Fruit fly (Drosophila melanogaster) whole organism, embryonic: ENCODE results near the gene CG43731.
A peak's percentile ranks its signal among the peaks of the same experiment; 100 is the strongest.

ENCODE experiments used
- Atf3 ChIP-seq: fragments of 200-800 bp; sonication (Bioruptor generic); optimal IDR thresholded peaks from 3 replicates; lab custom pipeline; 2016; ENCODE audit warnings: missing biosample characterization, missing genetic modification characterization
- BEAF-32 ChIP-seq: fragments of 200-800 bp; sonication (Bioruptor generic); optimal IDR thresholded peaks from 3 replicates; lab custom pipeline; 2017; ENCODE audit warnings: missing biosample characterization, missing genetic modification characterization, mild to moderate bottlenecking, moderate library complexity, missing genetic modification reagents
- CG10565 ChIP-seq: fragments of 200-800 bp; sonication (Bioruptor generic); optimal IDR thresholded peaks from 3 replicates; lab custom pipeline; 2016; ENCODE audit warnings: missing biosample characterization, mild to moderate bottlenecking, missing genetic modification characterization
- CG11247 ChIP-seq: fragments of 200-800 bp; sonication (Bioruptor generic); IDR thresholded peaks from 2 replicates; pipeline ENCODE4 v1.3.6; 2022; ENCODE audit warnings: missing biosample characterization, missing genetic modification characterization
- CG11504 ChIP-seq: fragments of 200-800 bp; sonication (Bioruptor generic); optimal IDR thresholded peaks from 3 replicates; lab custom pipeline; 2019; ENCODE audit warnings: missing biosample characterization, mild to moderate bottlenecking, missing genetic modification characterization, moderate library complexity
- CG11723 ChIP-seq: fragments of 200-800 bp; sonication (Bioruptor generic); optimal IDR thresholded peaks from 2 replicates; lab custom pipeline; 2017; ENCODE audit warnings: missing biosample characterization, mild to moderate bottlenecking, missing genetic modification characterization
- CG14710 ChIP-seq: fragments of 200-800 bp; sonication (Bioruptor generic); optimal IDR thresholded peaks from 3 replicates; lab custom pipeline; 2019; ENCODE audit warnings: missing biosample characterization, mild to moderate bottlenecking, missing genetic modification characterization, moderate library complexity
- CG15514 ChIP-seq: fragments of 200-800 bp; sonication (Bioruptor generic); optimal IDR thresholded peaks from 3 replicates; lab custom pipeline; 2017; ENCODE audit warnings: missing biosample characterization, missing genetic modification characterization, mild to moderate bottlenecking, moderate library complexity, missing genetic modification reagents
- CG2116 ChIP-seq: fragments of 200-800 bp; sonication (Bioruptor generic); optimal IDR thresholded peaks from 3 replicates; lab custom pipeline; 2018; ENCODE audit warnings: missing biosample characterization, mild to moderate bottlenecking, missing genetic modification characterization
- CG2712 ChIP-seq: fragments of 200-800 bp; optimal IDR thresholded peaks from 3 replicates; lab custom pipeline; 2019; ENCODE audit warnings: missing biosample characterization, mild to moderate bottlenecking, missing genetic modification characterization, moderate library complexity
- CG34224 ChIP-seq: fragments of 200-800 bp; sonication (Bioruptor generic); IDR thresholded peaks from 3 replicates; pipeline ENCODE4 v1.3.6; 2022; ENCODE audit warnings: missing biosample characterization, missing genetic modification characterization; ENCODE audit not compliant: partially characterized antibody
- CG4404 ChIP-seq: fragments of 200-800 bp; sonication (Bioruptor generic); IDR thresholded peaks from 2 replicates; pipeline ENCODE4 v1.3.6; 2022; ENCODE audit warnings: missing biosample characterization, missing genetic modification characterization
- CG7963 ChIP-seq: fragments of 200-800 bp; sonication (Bioruptor generic); IDR thresholded peaks from 3 replicates; pipeline ENCODE4 v1.3.6; 2022; ENCODE audit warnings: missing biosample characterization, missing genetic modification characterization; ENCODE audit not compliant: partially characterized antibody
- CrebB ChIP-seq: fragments of 200-800 bp; sonication (Bioruptor generic); optimal IDR thresholded peaks from 3 replicates; lab custom pipeline; 2018; ENCODE audit warnings: missing biosample characterization, mild to moderate bottlenecking, missing genetic modification characterization
- Dll ChIP-seq: fragments of 200-800 bp; sonication (Bioruptor generic); IDR thresholded peaks from 4 replicates; pipeline ENCODE4 v1.3.6; 2022; ENCODE audit warnings: missing biosample characterization, missing genetic modification characterization; ENCODE audit not compliant: partially characterized antibody
- Dp ChIP-seq: fragments of 200-800 bp; sonication (Bioruptor generic); optimal IDR thresholded peaks from 2 replicates; lab custom pipeline; 2018; ENCODE audit warnings: missing biosample characterization, mild to moderate bottlenecking, missing genetic modification characterization, moderate library complexity
- Dref ChIP-seq: fragments of 200-800 bp; sonication (Bioruptor generic); IDR thresholded peaks from 2 replicates; pipeline ENCODE4 v1.3.6; 2022; ENCODE audit warnings: missing biosample characterization, missing genetic modification characterization
- Eip74EF ChIP-seq, 2 experiments: fragments of 200-800 bp in 1 of 2; fragments of >200 bp in 1 of 2; sonication (Bioruptor generic) in 1 of 2; optimal IDR thresholded peaks; 2 replicates each; lab custom pipeline; 2017 to 2019; ENCODE audit warnings: missing biosample characterization in 2 of 2, missing genetic modification characterization in 2 of 2, mild to moderate bottlenecking in 1 of 2, moderate library complexity in 1 of 2
- Gsc ChIP-seq: fragments of 200-800 bp; sonication (Bioruptor generic); IDR thresholded peaks from 2 replicates; pipeline ENCODE4 v1.3.6; 2022; ENCODE audit warnings: missing biosample characterization, missing genetic modification characterization
- HLH4C ChIP-seq: fragments of 200-800 bp; sonication (Bioruptor generic); IDR thresholded peaks from 3 replicates; pipeline ENCODE4 v1.3.6; 2022; ENCODE audit warnings: missing biosample characterization, missing genetic modification characterization; ENCODE audit not compliant: partially characterized antibody
- MBD-R2 ChIP-seq: fragments of 200-800 bp; sonication (Bioruptor generic); IDR thresholded peaks from 2 replicates; pipeline ENCODE4 v1.3.6; 2022; ENCODE audit warnings: missing biosample characterization, missing genetic modification characterization
- MESR4 ChIP-seq: fragments of 200-800 bp; sonication (Bioruptor generic); optimal IDR thresholded peaks from 2 replicates; lab custom pipeline; 2018; ENCODE audit warnings: missing biosample characterization, mild to moderate bottlenecking, missing genetic modification characterization, moderate library complexity
- Med ChIP-seq: fragments of 200-800 bp; sonication (Bioruptor generic); peaks from one replicate; lab custom pipeline; 2016; ENCODE audit warnings: missing biosample characterization, missing genetic modification characterization, mild to moderate bottlenecking, inconsistent platforms, moderate library complexity
- Nf-YB ChIP-seq: fragments of 200-800 bp; sonication (Bioruptor generic); optimal IDR thresholded peaks from 3 replicates; lab custom pipeline; 2019; ENCODE audit warnings: missing biosample characterization, mild to moderate bottlenecking, missing genetic modification characterization, moderate library complexity
- NfI ChIP-seq: fragments of 200-800 bp; sonication (Bioruptor generic); optimal IDR thresholded peaks from 3 replicates; lab custom pipeline; 2018; ENCODE audit warnings: missing biosample characterization, mild to moderate bottlenecking, missing genetic modification characterization, moderate library complexity
- Opbp ChIP-seq: fragments of 200-800 bp; sonication (Bioruptor generic); IDR thresholded peaks from 3 replicates; pipeline ENCODE4 v1.3.6; 2022; ENCODE audit warnings: missing biosample characterization, missing genetic modification characterization; ENCODE audit not compliant: partially characterized antibody
- Sry-δ ChIP-seq: fragments of 200-800 bp; sonication (Bioruptor generic); optimal IDR thresholded peaks from 2 replicates; lab custom pipeline; 2016; ENCODE audit warnings: missing biosample characterization, missing genetic modification characterization
- ato ChIP-seq: fragments of 200-800 bp; sonication (Bioruptor generic); IDR thresholded peaks from 2 replicates; pipeline ENCODE4 v1.3.6; 2022; ENCODE audit warnings: missing biosample characterization, missing genetic modification characterization; ENCODE audit not compliant: partially characterized antibody
- bbx ChIP-seq: fragments of 200-800 bp; sonication (Bioruptor generic); IDR thresholded peaks from 2 replicates; pipeline ENCODE4 v1.3.6; 2022; ENCODE audit warnings: missing biosample characterization, missing genetic modification characterization; ENCODE audit not compliant: partially characterized antibody
- bsh ChIP-seq, 2 experiments: fragments of 200-800 bp; sonication (Bioruptor generic); optimal IDR thresholded peaks; 2 replicates each; lab custom pipeline; 2017 to 2018; ENCODE audit warnings: mild to moderate bottlenecking in 2 of 2, missing biosample characterization in 2 of 2, missing genetic modification characterization in 2 of 2, moderate library complexity in 1 of 2
- chm ChIP-seq: fragments of 200-800 bp; sonication (Bioruptor generic); IDR thresholded peaks from 2 replicates; pipeline ENCODE4 v1.3.6; 2022; ENCODE audit warnings: missing biosample characterization, missing genetic modification characterization
- ci ChIP-seq: fragments of 200-800 bp; sonication (Bioruptor generic); IDR thresholded peaks from 3 replicates; pipeline ENCODE4 v1.3.6; 2022; ENCODE audit warnings: missing biosample characterization, missing genetic modification characterization
- crp ChIP-seq, 2 experiments: fragments of 200-800 bp; sonication (Bioruptor generic); optimal IDR thresholded peaks; 2 replicates in 1 of 2; 3 replicates in 1 of 2; lab custom pipeline; 2017; ENCODE audit warnings: missing biosample characterization in 2 of 2, missing genetic modification characterization in 2 of 2, mild to moderate bottlenecking in 1 of 2, moderate library complexity in 1 of 2
- grn ChIP-seq: fragments of 200-800 bp; sonication (Bioruptor generic); optimal IDR thresholded peaks from 3 replicates; lab custom pipeline; 2017; ENCODE audit warnings: missing biosample characterization, missing genetic modification characterization
- h ChIP-seq: fragments of >200 bp; optimal IDR thresholded peaks from 2 replicates; lab custom pipeline; 2017
- hb ChIP-seq: fragments of 200-800 bp; sonication (Bioruptor generic); IDR thresholded peaks from 3 replicates; pipeline ENCODE4 v1.3.6; 2022; ENCODE audit warnings: missing biosample characterization, missing genetic modification characterization; ENCODE audit not compliant: partially characterized antibody
- hbn ChIP-seq: fragments of 200-800 bp; sonication (Bioruptor generic); IDR thresholded peaks from 2 replicates; pipeline ENCODE4 v1.3.6; 2022; ENCODE audit warnings: missing biosample characterization, missing genetic modification characterization; ENCODE audit not compliant: partially characterized antibody
- hkb ChIP-seq, 2 experiments: fragments of 200-800 bp in 1 of 2; fragments of >200 bp in 1 of 2; sonication (Bioruptor generic) in 1 of 2; IDR thresholded peaks in 1 of 2; optimal IDR thresholded peaks in 1 of 2; 2 replicates each; pipeline versions ENCODE4 v1.3.6 to Lab custom; 2017 to 2022; ENCODE audit warnings: missing biosample characterization in 1 of 2, missing genetic modification characterization in 1 of 2
- lola ChIP-seq, 3 experiments: fragments of >200 bp in 2 of 3; fragments of 200-800 bp in 1 of 3; sonication (Bioruptor generic) in 1 of 3; optimal IDR thresholded peaks; 2 replicates each; lab custom pipeline; 2017 to 2019; ENCODE audit warnings: missing biosample characterization in 3 of 3, missing genetic modification characterization in 3 of 3, mild to moderate bottlenecking in 1 of 3, moderate library complexity in 1 of 3
- luna ChIP-seq: fragments of 200-800 bp; sonication (Bioruptor generic); optimal IDR thresholded peaks from 2 replicates; lab custom pipeline; 2016; ENCODE audit warnings: missing biosample characterization, missing genetic modification characterization
- nerfin-2 ChIP-seq: fragments of 200-800 bp; sonication (Bioruptor generic); IDR thresholded peaks from 2 replicates; pipeline ENCODE4 v1.3.6; 2022; ENCODE audit warnings: missing biosample characterization, missing genetic modification characterization; ENCODE audit not compliant: partially characterized antibody
- row ChIP-seq: fragments of 200-800 bp; sonication (Bioruptor generic); IDR thresholded peaks from 3 replicates; pipeline ENCODE4 v1.3.6; 2022; ENCODE audit warnings: missing biosample characterization, missing genetic modification characterization
- sisA ChIP-seq: fragments of 200-800 bp; sonication (Bioruptor generic); IDR thresholded peaks from 2 replicates; pipeline ENCODE4 v1.3.6; 2022; ENCODE audit warnings: missing biosample characterization, missing genetic modification characterization
- sna ChIP-seq: fragments of 200-800 bp; sonication (Bioruptor generic); IDR thresholded peaks from 2 replicates; pipeline ENCODE4 v1.3.6; 2022; ENCODE audit warnings: missing biosample characterization, missing genetic modification characterization; ENCODE audit not compliant: partially characterized antibody
- stwl ChIP-seq: fragments of 200-800 bp; sonication (Bioruptor generic); optimal IDR thresholded peaks from 3 replicates; lab custom pipeline; 2018; ENCODE audit warnings: missing biosample characterization, mild to moderate bottlenecking, missing genetic modification characterization, moderate library complexity
- tna ChIP-seq: fragments of 200-800 bp; sonication (Bioruptor generic); IDR thresholded peaks from 2 replicates; pipeline ENCODE4 v1.3.6; 2022; ENCODE audit warnings: missing biosample characterization, missing genetic modification characterization; ENCODE audit not compliant: partially characterized antibody

Gene CG43731

DNA sequence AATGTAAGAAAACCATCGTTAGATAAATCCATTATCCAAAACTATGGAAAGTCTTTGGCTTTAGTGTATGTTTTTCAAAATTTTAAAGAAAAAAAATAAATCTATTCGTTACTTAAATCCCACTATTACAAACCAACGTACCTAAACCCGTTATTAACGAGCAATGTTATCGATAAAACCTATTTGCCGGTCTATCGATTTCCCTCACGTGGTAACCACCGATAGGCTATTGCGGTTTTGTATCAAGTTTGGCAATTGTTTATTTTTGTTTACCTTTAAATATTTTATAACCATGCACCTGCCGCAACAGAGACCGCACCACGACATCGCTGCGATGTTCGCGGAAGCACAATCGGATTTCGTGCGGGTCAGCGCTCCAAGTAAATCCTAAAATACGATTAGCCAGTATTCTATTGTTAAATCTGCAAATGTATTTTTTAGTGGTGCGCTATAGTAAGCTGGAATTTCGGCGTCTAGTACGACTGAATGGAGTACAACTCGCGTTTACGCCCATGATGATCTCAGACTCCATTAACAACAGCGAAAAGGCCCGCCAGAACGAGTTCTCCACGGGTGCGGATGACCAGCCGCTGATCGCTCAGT is 38.7 kb upstream of the CG43731 start, which contains the start of gene Dus4 (continued):
- TF ChIP-seq Sry-δ (GFP tag; lab: Kevin White, UChicago): peak; percentile 37
- no peak for TF ChIP-seq CG10565 (GFP tag; lab: Kevin White, UChicago)
- TF ChIP-seq Med (GFP tag; lab: Kevin White, UChicago): peak; percentile 9
- TF ChIP-seq bbx: peak; percentile 95
- no peak for TF ChIP-seq h (lab: Kevin White, UChicago)
- no peak for TF ChIP-seq Gsc
- peak; percentile 78 for TF ChIP-seq Dref (GFP tag; lab: Robert Waterston, UW)
- no peak for TF ChIP-seq bsh (GFP tag; optimal IDR thresholded peaks at IDR 0.05; lab: Kevin White, UChicago)
- TF ChIP-seq CrebB: no peak
- TF ChIP-seq Nf-YB (GFP tag; lab: Kevin White, UChicago): no peak
- TF ChIP-seq chm (GFP tag; lab: Robert Waterston, UW): no peak
- no peak for TF ChIP-seq ci (GFP tag; lab: Robert Waterston, UW)
- TF ChIP-seq CG11247: no peak
- no peak for TF ChIP-seq Atf3
- no peak for TF ChIP-seq NfI (GFP tag; lab: Kevin White, UChicago)
- no peak for TF ChIP-seq Eip74EF (GFP tag; optimal IDR thresholded peaks at IDR 0.05; lab: Kevin White, UChicago)

DNA sequence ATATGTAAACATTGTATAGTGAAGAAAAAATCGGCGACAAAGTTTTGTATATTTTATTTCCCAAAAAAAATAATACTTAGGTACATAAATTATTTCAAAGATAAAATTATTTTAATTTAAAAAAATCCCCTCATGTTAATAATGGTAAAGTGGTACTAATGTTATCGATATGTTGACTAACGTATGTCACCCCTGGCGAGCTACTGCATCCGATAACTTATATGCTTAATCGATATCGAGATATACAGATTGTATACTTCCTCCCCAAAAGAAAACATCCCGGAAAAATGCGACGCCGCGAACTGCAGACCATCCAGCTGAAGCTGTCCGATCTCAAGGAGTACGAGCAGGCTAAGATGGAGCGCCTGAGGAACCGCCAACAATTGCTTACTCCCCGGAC is 37.1 kb upstream of the CG43731 start, which contains the start of gene CG17343:
TSS of gene CG17343 (plus strand) at position 224 of the 400 bp plus-strand sequence.
- TF ChIP-seq row (GFP tag; lab: Robert Waterston, UW) (peak; percentile 46; the same call in 2 of the 3 replicates), ci (GFP tag; lab: Robert Waterston, UW) (peak; percentile 21; the same call in 1 of the 3 replicates), Dll (peak; percentile 83), sna (GFP tag; lab: Robert Waterston, UW) (peak; percentile 82), Sry-δ (GFP tag; lab: Kevin White, UChicago) (peak; percentile 63), Opbp (GFP tag; lab: Robert Waterston, UW) (peak; percentile 91; the same call in 2 of the 3 replicates), CG11723 (no peak), grn (peak; percentile 54), CG34224 (GFP tag; lab: Robert Waterston, UW) (peak; percentile 96), nerfin-2 (GFP tag; lab: Robert Waterston, UW) (peak; percentile 98), ato (GFP tag; lab: Robert Waterston, UW) (peak; percentile 98), CG2712 (tag; lab: Kevin White, UChicago) (peak; percentile 18), tna (GFP tag; lab: Robert Waterston, UW) (peak; percentile 98), CG14710 (tag; lab: Kevin White, UChicago) (peak; percentile 24), CG11504 (tag; lab: Kevin White, UChicago) (peak; percentile 67), lola (GFP tag; optimal IDR thresholded peaks at IDR 0.05; lab: Kevin White, UChicago) (no peak), Dp (GFP tag; lab: Kevin White, UChicago) (peak; percentile 36), CG2116 (GFP tag; lab: Kevin White, UChicago) (peak; percentile 91), HLH4C (peak; percentile 99), hb (GFP tag; lab: Robert Waterston, UW) (peak; percentile 98), hbn (GFP tag; lab: Robert Waterston, UW) (peak; percentile 79), crp (GFP tag; optimal IDR thresholded peaks at IDR 0.05; lab: Kevin White, UChicago) (peak in 1 of 2 experiments; percentile 7), luna (no peak), hkb (optimal IDR thresholded peaks at IDR 0.05; lab: Kevin White, UChicago) (no peak), hkb (GFP tag; IDR thresholded peaks at IDR 0.05; lab: Robert Waterston, UW) (no peak), BEAF-32 (GFP tag; lab: Kevin White, UChicago) (peak; percentile 68), sisA (no peak), CG7963 (peak; percentile 99), stwl (tag; lab: Kevin White, UChicago) (peak; percentile 68), MESR4 (peak; percentile 59), MBD-R2 (GFP tag; lab: Robert Waterston, UW) (peak; percentile 86), CG4404 (GFP tag; lab: Robert Waterston, UW) (no peak), CG15514 (GFP tag; lab: Kevin White, UChicago) (peak; percentile 13)
